Fruit fly (Drosophila melanogaster): Measurements from ENCODE around the gene CG43993.

The CG43993 gene

dm6 chr3L:12028534-12029029 lies 3.8 kb upstream of the CG43993 start:
- TF ChIP-seq CG8478 (optimal IDR thresholded peaks at IDR 0.05) (no peak), CTCF (optimal IDR thresholded peaks at IDR 0.05) (no peak)

dm6 chr3L:12030521-12030920 lies 1.8 kb upstream of the CG43993 start:
- TF ChIP-seq CG8478 (optimal IDR thresholded peaks at IDR 0.05) (no peak), CTCF (optimal IDR thresholded peaks at IDR 0.05) (no peak)

dm6 chr3L:12036658-12037057 lies 4.3 kb downstream of the CG43993 start:
- TF ChIP-seq CG8478 (optimal IDR thresholded peaks at IDR 0.05) = no peak
- no peak for TF ChIP-seq CTCF (optimal IDR thresholded peaks at IDR 0.05)

dm6 chr3L:12037449-12038163 lies 5.2 kb downstream of the CG43993 start:
- TF ChIP-seq CG8478 (optimal IDR thresholded peaks at IDR 0.05) (no peak), CTCF (optimal IDR thresholded peaks at IDR 0.05) (no peak)

dm6 chr3L:12039084-12039483 lies 6.7 kb downstream of the CG43993 start:
- no peak for TF ChIP-seq CTCF (optimal IDR thresholded peaks at IDR 0.05)
- TF ChIP-seq CG8478 (optimal IDR thresholded peaks at IDR 0.05) = no peak

dm6 chr3L:12040313-12040924 lies 8.1 kb downstream of the CG43993 start:
- no peak for TF ChIP-seq CG8478 (optimal IDR thresholded peaks at IDR 0.05)
- TF ChIP-seq CTCF (optimal IDR thresholded peaks at IDR 0.05) = no peak

dm6 chr3L:12042087-12042486 lies 9.7 kb downstream of the CG43993 start, which contains the start of gene CG6793:
CG6793 (plus strand) TSS chr3L:12042387.
- TF ChIP-seq CTCF (optimal IDR thresholded peaks at IDR 0.05) (no peak), CG8478 (optimal IDR thresholded peaks at IDR 0.05) (no peak)

dm6 chr3L:12044279-12044678 lies 11.9 kb downstream of the CG43993 start, which contains the start of gene CG43638:
CG43638 (plus strand) TSS chr3L:12044579.
- TF ChIP-seq CTCF (optimal IDR thresholded peaks at IDR 0.05) = no peak
- TF ChIP-seq CG8478 (optimal IDR thresholded peaks at IDR 0.05) = no peak

dm6 chr3L:12045443-12045842 lies 13.1 kb downstream of the CG43993 start:
- TF ChIP-seq CG8478 (optimal IDR thresholded peaks at IDR 0.05) = no peak
- TF ChIP-seq CTCF (optimal IDR thresholded peaks at IDR 0.05) = no peak

dm6 chr3L:12049597-12050311 lies 17.4 kb downstream of the CG43993 start:
- TF ChIP-seq CG8478 (optimal IDR thresholded peaks at IDR 0.05) (no peak), CTCF (optimal IDR thresholded peaks at IDR 0.05) (peak; percentile 71 to 83)

- TF ChIP-seq CG8478 (optimal IDR thresholded peaks at IDR 0.05) (no peak), CTCF (optimal IDR thresholded peaks at IDR 0.05) (no peak)
Measured at dm6 chr3L:12050629-12051028, 18.3 kb downstream of the CG43993 start.

dm6 chr3L:12053695-12054094 lies 21.3 kb downstream of the CG43993 start:
- TF ChIP-seq CG8478 (optimal IDR thresholded peaks at IDR 0.05) (no peak), CTCF (optimal IDR thresholded peaks at IDR 0.05) (no peak)

dm6 chr3L:12056286-12057178 lies 24.2 kb downstream of the CG43993 start:
- TF ChIP-seq CG8478 (optimal IDR thresholded peaks at IDR 0.05) (no peak), CTCF (optimal IDR thresholded peaks at IDR 0.05) (no peak)

dm6 chr3L:12057585-12057984 lies 25.2 kb downstream of the CG43993 start:
- no peak for TF ChIP-seq CG8478 (optimal IDR thresholded peaks at IDR 0.05)
- TF ChIP-seq CTCF (optimal IDR thresholded peaks at IDR 0.05) = no peak

All from S2 (cell line).